Worm (Caenorhabditis elegans) whole organism, midembryonic: ENCODE data around the gene cap-2.

Source experiments
- cog-1 ChIP-seq: sonication (generic microtip); optimal IDR thresholded peaks from 2 replicates; lab custom pipeline; 2016; ENCODE audit warnings: missing genetic modification characterization, missing compliant biosample characterization
- ref-1 ChIP-seq: fragments of 200-800 bp; sonication (Bioruptor generic); conservative IDR thresholded peaks from 2 replicates; pipeline ENCODE4 v1.3.6; 2022; ENCODE audit warnings: missing genetic modification reagents, missing genetic modification characterization, missing compliant biosample characterization

ce11 chrII:10873631-10874030 lies 4.6 kb downstream of the cap-2 start, which contains the start of gene orc-2:
- TF ChIP-seq ref-1 (GFP tag; lab: Robert Waterston, UW) (no peak), cog-1 (tag; lab: Kevin White, UChicago) (no peak)
